Fruit fly (Drosophila melanogaster) whole organism, embryonic: ENCODE results near the gene CG13654.

Experiments used
- Ada2b ChIP-seq: fragments of 200-800 bp; sonication (Bioruptor generic); IDR thresholded peaks from 2 replicates; pipeline ENCODE4 v1.3.6; 2022; ENCODE audit warnings: missing biosample characterization, missing genetic modification characterization
- Atf6 ChIP-seq: fragments of 200-800 bp; sonication (Bioruptor generic); IDR thresholded peaks from 2 replicates; pipeline ENCODE4 v1.3.6; 2022; ENCODE audit warnings: missing biosample characterization, missing genetic modification characterization
- Bgb ChIP-seq: fragments of 200-800 bp; sonication (Bioruptor generic); IDR thresholded peaks from 2 replicates; pipeline ENCODE4 v1.3.6; 2022; ENCODE audit warnings: missing biosample characterization, missing genetic modification characterization; ENCODE audit not compliant: partially characterized antibody
- C15 ChIP-seq: fragments of 200-800 bp; sonication (Bioruptor generic); IDR thresholded peaks from 3 replicates; pipeline ENCODE4 v1.3.6; 2022; ENCODE audit warnings: missing biosample characterization, missing genetic modification characterization
- CG12391 ChIP-seq: fragments of 200-800 bp; sonication (Bioruptor generic); optimal IDR thresholded peaks from 3 replicates; lab custom pipeline; 2018; ENCODE audit warnings: missing biosample characterization, mild to moderate bottlenecking, missing genetic modification characterization, moderate library complexity
- CG12744 ChIP-seq: fragments of 200-800 bp; sonication (Bioruptor generic); optimal IDR thresholded peaks from 2 replicates; lab custom pipeline; 2016; ENCODE audit warnings: missing biosample characterization, missing genetic modification characterization
- CG12942 ChIP-seq: fragments of 200-800 bp; sonication (Bioruptor generic); optimal IDR thresholded peaks from 3 replicates; lab custom pipeline; 2016; ENCODE audit warnings: missing biosample characterization, missing genetic modification characterization
- CG14441 ChIP-seq: fragments of 200-800 bp; sonication (Bioruptor generic); IDR thresholded peaks from 2 replicates; pipeline ENCODE4 v1.3.6; 2022; ENCODE audit warnings: missing biosample characterization, missing genetic modification characterization
- CG14965 ChIP-seq: fragments of 200-800 bp; sonication (Bioruptor generic); optimal IDR thresholded peaks from 2 replicates; lab custom pipeline; 2016; ENCODE audit warnings: missing biosample characterization, missing genetic modification characterization, borderline replicate concordance
- CG15011 ChIP-seq: fragments of 200-800 bp; sonication (Bioruptor generic); optimal IDR thresholded peaks from 3 replicates; lab custom pipeline; 2018; ENCODE audit warnings: missing biosample characterization, mild to moderate bottlenecking, missing genetic modification characterization
- CG16863 ChIP-seq: fragments of 200-800 bp; sonication (Bioruptor generic); optimal IDR thresholded peaks from 3 replicates; lab custom pipeline; 2016; ENCODE audit warnings: missing biosample characterization, missing genetic modification characterization
- CG17359 ChIP-seq: fragments of 200-800 bp; sonication (Bioruptor generic); optimal IDR thresholded peaks from 3 replicates; lab custom pipeline; 2018; ENCODE audit warnings: missing biosample characterization, mild to moderate bottlenecking, missing genetic modification characterization, moderate library complexity
- CG18599 ChIP-seq: fragments of 200-800 bp; sonication (Bioruptor generic); optimal IDR thresholded peaks from 3 replicates; lab custom pipeline; 2017; ENCODE audit warnings: missing biosample characterization, missing genetic modification characterization, mild to moderate bottlenecking, moderate library complexity, missing genetic modification reagents
- CG31224 ChIP-seq: fragments of 200-800 bp; sonication (Bioruptor generic); IDR thresholded peaks from 2 replicates; pipeline ENCODE4 v1.3.6; 2022; ENCODE audit warnings: missing biosample characterization, missing genetic modification characterization
- CG43689 ChIP-seq: fragments of 200-800 bp; sonication (Bioruptor generic); IDR thresholded peaks from 2 replicates; pipeline ENCODE4 v1.3.6; 2022; ENCODE audit warnings: missing biosample characterization, missing genetic modification characterization
- CG6765 ChIP-seq: fragments of 200-800 bp; sonication (Bioruptor generic); optimal IDR thresholded peaks from 3 replicates; lab custom pipeline; 2017; ENCODE audit warnings: missing biosample characterization, mild to moderate bottlenecking, missing genetic modification characterization
- CG7556 ChIP-seq: fragments of 200-800 bp; sonication (Bioruptor generic); optimal IDR thresholded peaks from 2 replicates; lab custom pipeline; 2017; ENCODE audit warnings: missing biosample characterization, mild to moderate bottlenecking, missing genetic modification characterization
- CG7786 ChIP-seq: fragments of 200-800 bp; sonication (Bioruptor generic); optimal IDR thresholded peaks from 2 replicates; lab custom pipeline; 2016; ENCODE audit warnings: missing biosample characterization, missing genetic modification characterization
- CG7839 ChIP-seq: fragments of 200-800 bp; sonication (Bioruptor generic); optimal IDR thresholded peaks from 3 replicates; lab custom pipeline; 2018; ENCODE audit warnings: missing biosample characterization, mild to moderate bottlenecking, missing genetic modification characterization, moderate library complexity
- CG8388 ChIP-seq: fragments of 200-800 bp; sonication (Bioruptor generic); optimal IDR thresholded peaks from 2 replicates; lab custom pipeline; 2019; ENCODE audit warnings: missing biosample characterization, mild to moderate bottlenecking, missing genetic modification characterization, moderate library complexity
- CG8478 ChIP-seq: fragments of >200 bp; optimal IDR thresholded peaks from 2 replicates; lab custom pipeline; 2018
- CTCF ChIP-seq: fragments of 200-800 bp; sonication (Bioruptor generic); optimal IDR thresholded peaks from 2 replicates; lab custom pipeline; 2017; ENCODE audit warnings: missing biosample characterization, mild to moderate bottlenecking, missing genetic modification characterization, moderate library complexity
- Chrac-16 ChIP-seq: fragments of 200-800 bp; sonication (Bioruptor generic); optimal IDR thresholded peaks from 3 replicates; lab custom pipeline; 2016; ENCODE audit warnings: missing biosample characterization, missing genetic modification characterization
- Dip2 ChIP-seq: fragments of 200-800 bp; sonication (Bioruptor generic); IDR thresholded peaks from 2 replicates; pipeline ENCODE4 v1.3.6; 2022; ENCODE audit warnings: missing biosample characterization, missing genetic modification characterization
- Eip74EF ChIP-seq, 2 experiments: fragments of 200-800 bp in 1 of 2; fragments of >200 bp in 1 of 2; sonication (Bioruptor generic) in 1 of 2; optimal IDR thresholded peaks; 2 replicates each; lab custom pipeline; 2017 to 2019; ENCODE audit warnings: missing biosample characterization in 2 of 2, missing genetic modification characterization in 2 of 2, mild to moderate bottlenecking in 1 of 2, moderate library complexity in 1 of 2
- Ets65A ChIP-seq: fragments of 200-800 bp; sonication (Bioruptor generic); peaks from one replicate; lab custom pipeline; 2016; ENCODE audit warnings: missing biosample characterization, missing genetic modification characterization
- Ets97D ChIP-seq: fragments of 200-800 bp; sonication (Bioruptor generic); optimal IDR thresholded peaks from 3 replicates; lab custom pipeline; 2016; ENCODE audit warnings: missing biosample characterization, missing genetic modification characterization
- H15 ChIP-seq: fragments of 200-800 bp; sonication (Bioruptor generic); IDR thresholded peaks from 3 replicates; pipeline ENCODE4 v1.3.6; 2022; ENCODE audit warnings: missing biosample characterization, missing genetic modification characterization
- Hr78 ChIP-seq, 2 experiments: fragments of 200-800 bp in 1 of 2; fragments of >200 bp in 1 of 2; sonication (Bioruptor generic) in 1 of 2; optimal IDR thresholded peaks; 2 replicates each; lab custom pipeline; 2017 to 2019; ENCODE audit warnings: missing biosample characterization in 2 of 2, missing genetic modification characterization in 2 of 2, mild to moderate bottlenecking in 1 of 2, moderate library complexity in 1 of 2
- Jarid2 ChIP-seq: fragments of 200-800 bp; sonication (Bioruptor generic); optimal IDR thresholded peaks from 3 replicates; lab custom pipeline; 2017; ENCODE audit warnings: mild to moderate bottlenecking, missing biosample characterization, missing genetic modification reagents, missing genetic modification characterization
- Opbp ChIP-seq: fragments of 200-800 bp; sonication (Bioruptor generic); IDR thresholded peaks from 3 replicates; pipeline ENCODE4 v1.3.6; 2022; ENCODE audit warnings: missing biosample characterization, missing genetic modification characterization; ENCODE audit not compliant: partially characterized antibody
- Xrp1 ChIP-seq: fragments of 200-800 bp; sonication (Bioruptor generic); IDR thresholded peaks from 2 replicates; pipeline ENCODE4 v1.3.6; 2022; ENCODE audit warnings: missing biosample characterization, missing genetic modification characterization
- aop ChIP-seq: fragments of 200-800 bp; sonication (Bioruptor generic); IDR thresholded peaks from 2 replicates; pipeline ENCODE4 v1.3.6; 2022; ENCODE audit warnings: missing biosample characterization, missing genetic modification characterization
- chn ChIP-seq: fragments of 200-800 bp; sonication (Bioruptor generic); optimal IDR thresholded peaks from 2 replicates; lab custom pipeline; 2016; ENCODE audit warnings: missing biosample characterization, missing genetic modification characterization
- danr ChIP-seq: fragments of 200-800 bp; sonication (Bioruptor generic); IDR thresholded peaks from 2 replicates; pipeline ENCODE4 v1.3.6; 2022; ENCODE audit warnings: missing biosample characterization, missing genetic modification characterization
- esg ChIP-seq: fragments of 200-800 bp; sonication (Bioruptor generic); conservative IDR thresholded peaks from 2 replicates; pipeline ENCODE4 v1.3.6; 2022; ENCODE audit warnings: missing biosample characterization, missing genetic modification characterization
- ewg ChIP-seq: fragments of 200-800 bp; sonication (Bioruptor generic); optimal IDR thresholded peaks from 3 replicates; lab custom pipeline; 2017; ENCODE audit warnings: mild to moderate bottlenecking, missing biosample characterization, missing genetic modification reagents, missing genetic modification characterization
- fd96Cb ChIP-seq: fragments of 200-800 bp; sonication (Bioruptor generic); optimal IDR thresholded peaks from 2 replicates; lab custom pipeline; 2018; ENCODE audit warnings: missing biosample characterization, mild to moderate bottlenecking, missing genetic modification characterization, moderate library complexity
- gcm2 ChIP-seq: fragments of 200-800 bp; sonication (Bioruptor generic); optimal IDR thresholded peaks from 2 replicates; lab custom pipeline; 2016; ENCODE audit warnings: missing biosample characterization, missing genetic modification characterization
- kay ChIP-seq: fragments of 200-800 bp; sonication (Bioruptor generic); optimal IDR thresholded peaks from 2 replicates; lab custom pipeline; 2016; ENCODE audit warnings: missing biosample characterization, missing genetic modification characterization
- nerfin-1 ChIP-seq: fragments of 200-800 bp; sonication (Bioruptor generic); optimal IDR thresholded peaks from 3 replicates; lab custom pipeline; 2019; ENCODE audit warnings: missing biosample characterization, mild to moderate bottlenecking, missing genetic modification characterization, moderate library complexity
- nerfin-2 ChIP-seq: fragments of 200-800 bp; sonication (Bioruptor generic); IDR thresholded peaks from 2 replicates; pipeline ENCODE4 v1.3.6; 2022; ENCODE audit warnings: missing biosample characterization, missing genetic modification characterization; ENCODE audit not compliant: partially characterized antibody
- pnt ChIP-seq: fragments of 200-800 bp; sonication (Bioruptor generic); optimal IDR thresholded peaks from 3 replicates; lab custom pipeline; 2016; ENCODE audit warnings: missing biosample characterization, missing genetic modification characterization
- pum ChIP-seq: fragments of 200-800 bp; sonication (Bioruptor generic); optimal IDR thresholded peaks from 2 replicates; lab custom pipeline; 2016; ENCODE audit warnings: missing biosample characterization, missing genetic modification characterization
- rib ChIP-seq: fragments of 200-800 bp; sonication (Bioruptor generic); IDR thresholded peaks from 2 replicates; pipeline ENCODE4 v1.3.6; 2022; ENCODE audit warnings: missing biosample characterization, missing genetic modification characterization
- slbo ChIP-seq: fragments of 200-800 bp; sonication (Bioruptor generic); IDR thresholded peaks from 2 replicates; pipeline ENCODE4 v1.3.6; 2022; ENCODE audit warnings: missing biosample characterization, missing genetic modification characterization
- tap ChIP-seq: fragments of 200-800 bp; optimal IDR thresholded peaks from 3 replicates; lab custom pipeline; 2019; ENCODE audit warnings: missing biosample characterization, mild to moderate bottlenecking, missing genetic modification characterization, moderate library complexity
- tio ChIP-seq: fragments of 200-800 bp; sonication (Bioruptor generic); optimal IDR thresholded peaks from 2 replicates; lab custom pipeline; 2017; ENCODE audit warnings: missing biosample characterization, missing genetic modification characterization, inconsistent platforms
- ttk ChIP-seq: fragments of 200-800 bp; sonication (Bioruptor generic); IDR thresholded peaks from 2 replicates; pipeline ENCODE4 v2.1.2; 2022; ENCODE audit warnings: missing biosample characterization, missing genetic modification characterization
- tx ChIP-seq: fragments of 200-800 bp; sonication (Bioruptor generic); optimal IDR thresholded peaks from 2 replicates; lab custom pipeline; 2016; ENCODE audit warnings: missing biosample characterization, missing genetic modification characterization

The CG13654 gene

dm6 chr3R:25168259-25168972 lies 31.2 kb upstream of the CG13654 start (continued):
- TF ChIP-seq rib (GFP tag; lab: Robert Waterston, UW) (no peak), esg (GFP tag; lab: Robert Waterston, UW) (peak; percentile 51), Ets65A (peak; percentile 13), CG12391 (peak; percentile 40), pum (GFP tag; lab: Kevin White, UChicago) (no peak), fd96Cb (tag; lab: Kevin White, UChicago) (peak; percentile 60), CG15011 (peak; percentile 36), Xrp1 (peak; percentile 51; the same call in 1 of the 2 replicates), danr (GFP tag; lab: Robert Waterston, UW) (peak; percentile 36; the same call in 1 of the 2 replicates), CG8388 (peak; percentile 36), CG43689 (GFP tag; lab: Robert Waterston, UW) (no peak), CG6765 (GFP tag; lab: Kevin White, UChicago) (no peak), CG17359 (peak; percentile 46), CG14441 (no peak), ttk (GFP tag; lab: Robert Waterston, UW) (peak; percentile 35; the same call in 1 of the 2 replicates), slbo (GFP tag; lab: Robert Waterston, UW) (peak; percentile 51), CG12942 (GFP tag; lab: Kevin White, UChicago) (no peak), pnt (GFP tag; lab: Kevin White, UChicago) (peak; percentile 20), nerfin-1 (tag; lab: Kevin White, UChicago) (peak; percentile 70), CG7556 (GFP tag; lab: Kevin White, UChicago) (peak; percentile 76), kay (peak; percentile 14), chn (no peak), CG12744 (GFP tag; lab: Kevin White, UChicago) (no peak), nerfin-2 (no peak), gcm2 (GFP tag; lab: Kevin White, UChicago) (no peak), CG14965 (GFP tag; lab: Kevin White, UChicago) (no peak), Bgb (GFP tag; lab: Robert Waterston, UW) (no peak), C15 (GFP tag; lab: Robert Waterston, UW) (no peak), CG18599 (GFP tag; lab: Kevin White, UChicago) (peak; percentile 69), Atf6 (GFP tag; lab: Robert Waterston, UW) (0 out of 2 replicates have a peak, but pooled peaks have one; percentile 28), Opbp (GFP tag; lab: Robert Waterston, UW) (no peak), H15 (GFP tag; lab: Robert Waterston, UW) (no peak), Chrac-16 (GFP tag; lab: Kevin White, UChicago) (no peak), CG7786 (GFP tag; lab: Kevin White, UChicago) (peak; percentile 15), Ets97D (no peak), CG16863 (peak; percentile 11), Ada2b (peak; percentile 32; the same call in 1 of the 2 replicates), Jarid2 (GFP tag; lab: Kevin White, UChicago) (peak; percentile 5), Eip74EF (GFP tag; optimal IDR thresholded peaks at IDR 0.05; lab: Kevin White, UChicago) (peak in 1 of 2 experiments; percentile 11), aop (no peak), Hr78 (GFP tag; optimal IDR thresholded peaks at IDR 0.05; lab: Kevin White, UChicago) (no peak), Dip2 (no peak), CG7839 (peak; percentile 65), tap (tag; lab: Kevin White, UChicago) (peak; percentile 25), CG8478 (lab: Kevin White, UChicago) (no peak), CTCF (no peak), tio (GFP tag; lab: Kevin White, UChicago) (peak; percentile 0), CG31224 (0 out of 2 replicates have a peak, but pooled peaks have one; percentile 28), ewg (GFP tag; lab: Kevin White, UChicago) (no peak), tx (GFP tag; lab: Kevin White, UChicago) (no peak)
